Worm (Caenorhabditis elegans): Measurements from ENCODE around the gene srx-97.

srx-97 gene

DNA sequence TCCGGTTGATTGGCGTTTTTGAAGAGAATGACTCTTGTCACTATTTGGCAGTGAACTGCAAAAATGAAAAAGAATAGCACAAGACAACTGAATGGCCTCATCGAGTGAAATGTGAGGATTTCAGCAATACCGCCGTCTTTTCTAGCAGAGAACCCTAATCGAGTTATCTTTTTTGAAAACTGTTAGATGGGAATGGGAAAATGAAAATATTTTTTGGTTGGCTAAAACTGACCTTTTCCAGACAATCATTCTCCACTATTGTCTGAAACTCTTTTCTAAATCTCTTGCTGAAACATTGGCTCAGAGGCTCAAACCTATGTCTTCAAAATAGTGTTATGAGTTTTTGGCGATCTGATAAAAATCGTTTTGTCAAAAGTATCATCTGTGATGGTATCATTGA is 29.0 kb downstream of the srx-97 start, which contains the start of gene M151.10:
Gene M151.10 (minus strand): TSS at position 101 of the 400 bp plus-strand sequence.
- TF ChIP-seq dao-5 (tag; optimal IDR thresholded peaks at IDR 0.05) (no peak), him-1 (tag; optimal IDR thresholded peaks at IDR 0.05) (no peak), W03F9.2 (tag; optimal IDR thresholded peaks at IDR 0.05) (no peak)

- no peak for TF ChIP-seq him-1 (tag; optimal IDR thresholded peaks at IDR 0.05)
- no peak for TF ChIP-seq dao-5 (tag; optimal IDR thresholded peaks at IDR 0.05)
- TF ChIP-seq W03F9.2 (tag; optimal IDR thresholded peaks at IDR 0.05): no peak
Measured at ce11 chrII:3639238-3639637, 30.0 kb downstream of the srx-97 start, which contains the start of gene fbxb-31. fbxb-31 (minus strand) TSS chrII:3639338.

DNA sequence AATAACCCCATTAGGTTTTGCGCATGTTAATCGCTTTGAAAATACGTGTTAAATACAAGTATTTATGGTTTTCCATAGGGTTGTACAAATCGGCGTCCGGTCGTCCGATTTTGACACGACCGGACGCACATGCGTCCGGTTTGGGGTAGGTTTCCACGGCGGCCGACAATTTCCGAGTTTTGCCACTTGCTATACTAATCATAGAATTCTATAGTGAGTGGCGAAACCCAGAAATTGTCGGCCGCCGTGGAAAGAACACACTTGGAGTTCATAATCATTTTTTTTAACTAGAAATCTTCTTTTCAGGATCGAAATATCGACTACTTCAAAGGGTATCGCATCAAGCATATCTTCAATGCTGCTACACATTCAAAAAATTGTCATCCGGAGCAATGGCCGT is 34.5 kb downstream of the srx-97 start:
- TF ChIP-seq him-1 (tag; optimal IDR thresholded peaks at IDR 0.05) (no peak), dao-5 (tag; optimal IDR thresholded peaks at IDR 0.05) (no peak), W03F9.2 (tag; optimal IDR thresholded peaks at IDR 0.05) (no peak)

ce11 chrII:3630810-3631209 is 38.4 kb downstream of the srx-97 start, which contains the start of gene M151.2:
M151.2 (plus strand) TSS chrII:3631110.
- TF ChIP-seq him-1 (tag; optimal IDR thresholded peaks at IDR 0.05) (no peak), dao-5 (tag; optimal IDR thresholded peaks at IDR 0.05) (no peak), W03F9.2 (tag; optimal IDR thresholded peaks at IDR 0.05) (no peak)

DNA sequence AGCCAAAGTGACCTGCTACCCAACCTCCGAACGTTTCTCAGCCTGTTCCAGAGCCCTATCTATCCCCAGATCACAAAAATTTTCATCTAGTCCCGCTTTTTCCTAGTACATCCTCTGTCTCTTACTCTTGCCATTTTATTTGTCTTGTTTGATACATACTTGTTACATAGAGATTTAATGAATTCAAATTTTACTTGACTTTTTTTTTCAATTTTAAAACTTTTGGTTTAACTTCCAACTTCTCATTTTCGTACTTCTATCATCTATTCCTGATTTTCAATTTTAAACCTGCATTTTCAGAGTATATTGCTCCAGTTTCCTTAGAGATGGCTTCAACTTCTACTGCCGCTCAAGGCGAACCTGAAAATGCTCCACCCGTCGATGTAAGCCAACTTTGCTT is 42.3 kb downstream of the srx-97 start, which contains the start of gene M151.3:
Gene M151.3 (plus strand): TSS at position 301 of the 400 bp plus-strand sequence.
- TF ChIP-seq him-1 (tag; optimal IDR thresholded peaks at IDR 0.05): no peak

DNA sequence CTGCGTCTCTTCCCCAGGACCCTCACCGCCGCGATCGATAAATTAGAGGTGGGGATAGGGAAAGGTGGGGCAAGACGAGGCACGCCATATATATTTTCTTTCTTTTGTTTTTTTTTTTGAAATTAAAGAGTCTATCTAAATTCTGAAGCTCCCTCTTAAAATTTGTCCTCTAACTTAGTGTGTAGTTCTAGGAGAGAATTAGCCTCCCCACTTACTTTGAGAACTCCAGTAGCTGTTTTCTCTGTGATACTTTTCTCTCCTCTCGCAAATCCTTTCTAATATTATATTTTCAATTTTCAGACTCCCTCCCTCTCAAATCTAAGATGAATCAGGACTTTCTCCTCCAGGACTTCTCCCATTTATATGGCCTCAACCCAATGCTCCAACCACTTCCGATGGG is 47.2 kb downstream of the srx-97 start, which contains the start of gene M151.7:
Gene M151.7 (plus strand): TSS at position 301 of the 400 bp plus-strand sequence.
- TF ChIP-seq dao-5 (tag; optimal IDR thresholded peaks at IDR 0.05) (no peak), him-1 (tag; optimal IDR thresholded peaks at IDR 0.05) (no peak), W03F9.2 (tag; optimal IDR thresholded peaks at IDR 0.05) (no peak)

- TF ChIP-seq him-1 (tag; optimal IDR thresholded peaks at IDR 0.05) (no peak), W03F9.2 (tag; optimal IDR thresholded peaks at IDR 0.05) (no peak), dao-5 (tag; optimal IDR thresholded peaks at IDR 0.05) (no peak)
Measured at ce11 chrII:3620862-3621261, 48.4 kb downstream of the srx-97 start.

- TF ChIP-seq dao-5 (tag; optimal IDR thresholded peaks at IDR 0.05) (no peak), W03F9.2 (tag; optimal IDR thresholded peaks at IDR 0.05) (no peak), him-1 (tag; optimal IDR thresholded peaks at IDR 0.05) (no peak)
Measured at ce11 chrII:3617512-3617911, 51.7 kb downstream of the srx-97 start, which contains the start of gene F40E12.1. F40E12.1 (plus strand) TSS chrII:3617812.

Data from whole organism, L4/young adult.